Worm (Caenorhabditis elegans): ENCODE results near the gene Y57G11B.8.

ce11 chrIV:14614176-14614740 lies 35.8 kb upstream of the Y57G11B.8 start:
- TF ChIP-seq lin-1 (GFP tag; IDR thresholded peaks at IDR 0.05) (no peak), set-16 (GFP tag; IDR thresholded peaks at IDR 0.05) (no peak)

All from whole organism, L4 larva.